Worm (Caenorhabditis elegans): ENCODE results near the gene Y57E12AL.1.

DNA sequence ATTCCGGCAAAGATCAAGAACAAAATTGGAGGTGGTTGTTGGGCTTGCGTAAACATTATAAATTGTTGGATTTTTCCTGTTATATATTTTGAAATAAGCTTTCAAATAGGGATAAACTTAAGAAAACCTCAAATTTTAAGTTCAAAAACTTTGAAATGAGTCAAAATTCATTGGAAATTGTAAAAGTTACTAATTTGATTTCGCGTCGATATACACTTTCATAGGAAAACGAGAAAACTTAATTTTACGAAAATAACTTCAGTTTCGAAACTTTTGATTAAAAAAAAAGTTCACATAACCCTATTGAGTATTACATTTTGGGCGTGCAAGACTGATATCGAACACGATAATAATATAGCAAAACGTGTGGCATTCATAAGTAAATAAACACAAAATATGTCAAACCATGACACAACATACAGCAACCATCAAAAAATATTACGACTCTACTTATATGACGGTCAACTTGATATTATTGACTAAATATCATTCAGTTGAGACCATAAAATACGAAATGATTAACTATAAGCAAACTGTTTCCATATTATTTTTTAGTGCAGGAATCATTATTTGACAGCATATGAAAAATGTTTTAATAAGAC, 35.9 kb downstream of the Y57E12AL.1 start:
- TF ChIP-seq snpc-4 (tag; optimal IDR thresholded peaks at IDR 0.05) (no peak), ets-5 (GFP tag; IDR thresholded peaks at IDR 0.05) (no peak), swsn-7 (tag; optimal IDR thresholded peaks at IDR 0.05) (no peak), ama-1 (optimal IDR thresholded peaks at IDR 0.05) (no peak)
